Fruit fly (Drosophila melanogaster): ENCODE results near the gene primo-1.

The primo-1 gene

DNA sequence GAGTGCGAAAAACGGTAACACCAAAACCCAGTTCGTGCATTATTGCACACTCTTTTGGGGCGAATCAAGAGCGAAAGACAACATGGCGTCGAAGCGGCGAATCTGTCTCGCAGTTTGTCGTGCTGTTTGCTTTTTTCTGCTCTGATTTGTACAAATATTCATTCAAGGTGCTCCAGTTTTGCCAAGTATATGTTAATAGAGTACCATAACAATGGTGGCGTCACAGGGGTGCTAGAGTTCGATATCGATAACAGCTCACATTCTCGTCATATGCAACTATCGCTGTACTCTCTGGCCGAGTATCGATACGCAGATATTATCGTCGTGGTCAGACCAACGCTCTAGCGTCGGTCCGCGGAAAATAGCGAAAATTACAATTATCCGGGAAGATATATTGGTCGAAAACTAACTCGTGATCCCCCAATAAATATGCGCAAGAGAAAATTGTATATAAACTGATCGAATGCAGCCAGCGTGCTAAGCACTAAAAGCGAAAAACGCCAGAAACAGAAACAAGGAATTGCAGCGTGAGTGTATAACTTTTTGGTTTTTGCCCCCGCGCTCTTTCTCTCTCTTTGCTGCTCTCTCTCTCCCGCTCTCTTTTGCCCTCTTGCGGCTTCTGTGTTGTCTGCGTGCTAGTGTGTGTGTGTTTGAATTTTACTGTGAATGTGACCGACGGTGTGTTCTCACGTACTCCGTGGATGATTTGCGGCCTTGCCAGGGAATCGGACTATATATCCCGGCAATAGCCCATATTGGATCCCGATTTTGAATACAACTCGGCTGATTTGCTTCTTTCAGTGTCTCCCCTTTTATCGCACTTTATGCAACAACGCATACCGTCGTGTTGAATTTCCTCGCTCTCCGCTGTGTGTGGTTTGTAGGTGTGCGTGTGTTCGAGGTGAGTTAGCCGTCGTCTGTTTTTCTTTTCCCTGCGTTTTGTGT is 27.7 kb downstream of the primo-1 start, which contains the start of gene flfl (continued):
- TF ChIP-seq pdm3 (GFP tag; optimal IDR thresholded peaks at IDR 0.05) (no peak), CG6276 (GFP tag; optimal IDR thresholded peaks at IDR 0.05) (no peak), spab (GFP tag; optimal IDR thresholded peaks at IDR 0.05) (no peak), CG34406 (GFP tag; optimal IDR thresholded peaks at IDR 0.05) (no peak), esn (GFP tag; optimal IDR thresholded peaks at IDR 0.05) (peak; percentile 7), CG8319 (GFP tag; optimal IDR thresholded peaks at IDR 0.05) (no peak), CG16779 (tag; optimal IDR thresholded peaks at IDR 0.05) (peak; percentile 34), CG3032 (tag; optimal IDR thresholded peaks at IDR 0.05) (peak; percentile 34), Lpt (GFP tag; optimal IDR thresholded peaks at IDR 0.05) (no peak)

DNA sequence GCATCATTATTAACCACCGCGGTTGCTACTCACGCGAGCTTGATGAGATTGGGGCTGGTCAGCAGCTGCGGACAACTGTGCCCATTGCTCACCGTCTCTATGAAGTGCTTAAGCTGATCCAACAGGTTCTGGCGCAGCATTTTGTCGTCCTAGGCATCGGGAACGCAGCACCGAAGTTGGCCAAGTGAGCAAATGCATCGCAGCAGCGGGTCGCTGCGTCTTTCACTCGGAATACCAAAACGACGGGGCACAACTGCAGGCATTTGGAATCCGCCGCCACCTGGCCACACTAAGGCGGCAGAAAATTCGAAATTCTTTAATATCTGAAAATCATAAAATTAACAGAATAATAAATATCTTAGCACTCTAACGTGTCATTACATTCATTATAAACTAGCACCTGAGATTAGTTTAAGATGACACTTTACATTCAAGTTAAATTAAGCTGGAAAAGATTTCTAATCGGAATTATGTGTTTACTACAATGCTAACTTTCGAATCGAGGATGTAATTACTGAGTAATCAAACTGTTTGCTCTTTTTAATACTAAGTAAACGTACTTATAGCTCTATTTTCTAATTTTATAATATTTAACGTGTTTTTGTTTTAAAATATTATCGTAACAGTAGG is 28.5 kb downstream of the primo-1 start:
- TF ChIP-seq CG10669 (GFP tag; optimal IDR thresholded peaks at IDR 0.05) (no peak), svp (GFP tag) (no peak), lz (GFP tag; optimal IDR thresholded peaks at IDR 0.05) (peak; percentile 29), Eip78C (GFP tag) (peak; percentile 18), CG15336 (GFP tag; IDR thresholded peaks at IDR 0.05) (peak; percentile 16; the same call in 1 of the 2 replicates), dsx (GFP tag; optimal IDR thresholded peaks at IDR 0.05; ENCODE audit: poor library complexity, severe bottlenecking) (peak; percentile 25), CG6854 (GFP tag; optimal IDR thresholded peaks at IDR 0.05) (peak; percentile 53), pdm3 (GFP tag; optimal IDR thresholded peaks at IDR 0.05) (no peak), Eip75B (GFP tag; optimal IDR thresholded peaks at IDR 0.05) (peak; percentile 1), Sox14 (GFP tag; optimal IDR thresholded peaks at IDR 0.05) (no peak)

dm6 chr3R:13676137-13677086 is 35.2 kb downstream of the primo-1 start, which contains the start of the genes Lkb1 and CG9588:
Gene Lkb1, plus strand, starts transcription at chr3R:13676549.
Gene CG9588, minus strand, starts transcription at chr3R:13676681.
- TF ChIP-seq CG6792 (GFP tag; optimal IDR thresholded peaks at IDR 0.05) (peak; percentile 68), spab (GFP tag; optimal IDR thresholded peaks at IDR 0.05) (peak; percentile 60), achi (GFP tag; optimal IDR thresholded peaks at IDR 0.05) (peak; percentile 74), CG3919 (GFP tag; optimal IDR thresholded peaks at IDR 0.05) (peak; percentile 82), CG6808 (GFP tag; optimal IDR thresholded peaks at IDR 0.05) (peak; percentile 41), CG6854 (GFP tag; optimal IDR thresholded peaks at IDR 0.05) (peak; percentile 6), fd59A (GFP tag; optimal IDR thresholded peaks at IDR 0.05) (peak; percentile 55), CG11762 (GFP tag; optimal IDR thresholded peaks at IDR 0.05; ENCODE audit: insufficient read depth) (peak; percentile 19), Blimp-1 (GFP tag; optimal IDR thresholded peaks at IDR 0.05) (peak; percentile 13), Eip93F (GFP tag; optimal IDR thresholded peaks at IDR 0.05) (no peak), Met (GFP tag; optimal IDR thresholded peaks at IDR 0.05) (no peak), acj6 (GFP tag; optimal IDR thresholded peaks at IDR 0.05) (peak; percentile 69), salr (GFP tag; optimal IDR thresholded peaks at IDR 0.05) (peak in 1 of 2 experiments; percentile 39), Ets21C (GFP tag; optimal IDR thresholded peaks at IDR 0.05) (peak; percentile 63), Sox14 (GFP tag; optimal IDR thresholded peaks at IDR 0.05) (peak; percentile 78), Gug (GFP tag; IDR thresholded peaks at IDR 0.05) (peak; percentile 80), net (GFP tag; optimal IDR thresholded peaks at IDR 0.05) (peak; percentile 69), cyc (GFP tag; optimal IDR thresholded peaks at IDR 0.05) (peak; percentile 77), Eip75B (GFP tag; optimal IDR thresholded peaks at IDR 0.05) (peak; percentile 81), Ets96B (tag; optimal IDR thresholded peaks at IDR 0.05) (peak; percentile 40), vri (GFP tag; optimal IDR thresholded peaks at IDR 0.05) (no peak), svp (GFP tag) (peak; percentile 84), pdm3 (GFP tag; optimal IDR thresholded peaks at IDR 0.05) (peak; percentile 79), CG8319 (GFP tag; optimal IDR thresholded peaks at IDR 0.05) (peak; percentile 68), CG15336 (GFP tag; IDR thresholded peaks at IDR 0.05) (peak; percentile 77), CG10631 (GFP tag; optimal IDR thresholded peaks at IDR 0.05) (no peak), CG16779 (tag; optimal IDR thresholded peaks at IDR 0.05) (no peak), Lpt (GFP tag; optimal IDR thresholded peaks at IDR 0.05) (peak; percentile 30), CG11294 (GFP tag; IDR thresholded peaks at IDR 0.05) (peak; percentile 79), CG34406 (GFP tag; optimal IDR thresholded peaks at IDR 0.05) (peak; percentile 61), dac (GFP tag; optimal IDR thresholded peaks at IDR 0.05) (peak; percentile 63), CG7368 (GFP tag; optimal IDR thresholded peaks at IDR 0.05) (peak; percentile 76), Hr4 (GFP tag; optimal IDR thresholded peaks at IDR 0.05) (peak; percentile 88)
